Worm (Caenorhabditis elegans) whole organism, L2 larva: ENCODE measurements around the gene trd-1.

Experiments
- C34F6.9 ChIP-seq: fragments of 150-350 bp; optimal IDR thresholded peaks from 2 replicates; lab custom pipeline; 2014; ENCODE audit warnings: missing biosample characterization, missing genetic modification characterization
- F13H6.1 ChIP-seq: sonication (generic microtip); optimal IDR thresholded peaks from 2 replicates; lab custom pipeline; 2016; ENCODE audit warnings: missing genetic modification characterization, missing compliant biosample characterization
- R02D3.7 ChIP-seq: fragments of 150-350 bp; optimal IDR thresholded peaks from 2 replicates; lab custom pipeline; 2014; ENCODE audit warnings: missing biosample characterization, missing genetic modification characterization
- Y55F3AM.14 ChIP-seq: fragments of 200-800 bp; sonication (Bioruptor generic); optimal IDR thresholded peaks from 2 replicates; lab custom pipeline; 2018; ENCODE audit warnings: mild to moderate bottlenecking, missing genetic modification characterization, missing compliant biosample characterization
- ZK546.5 ChIP-seq: sonication (generic microtip); optimal IDR thresholded peaks from 2 replicates; lab custom pipeline; 2017; ENCODE audit warnings: missing biosample characterization, missing genetic modification characterization
- alr-1 ChIP-seq: fragments of 150-350 bp; optimal IDR thresholded peaks from 2 replicates; lab custom pipeline; 2014; ENCODE audit warnings: missing biosample characterization, missing genetic modification characterization
- aly-2 ChIP-seq: fragments of 150-350 bp; optimal IDR thresholded peaks from 2 replicates; lab custom pipeline; 2014; ENCODE audit warnings: missing biosample characterization, missing genetic modification characterization
- ama-1 ChIP-seq: fragments of 150-350 bp; optimal IDR thresholded peaks from 2 replicates; lab custom pipeline; 2018; ENCODE audit warnings: inconsistent platforms
- blmp-1 ChIP-seq: sonication (generic microtip); optimal IDR thresholded peaks from 2 replicates; lab custom pipeline; 2017; ENCODE audit warnings: missing genetic modification characterization, mild to moderate bottlenecking, missing compliant biosample characterization, antibody characterized with exemption, moderate library complexity; ENCODE audit not compliant: insufficient read depth
- ceh-16 ChIP-seq: fragments of 150-350 bp; optimal IDR thresholded peaks from 2 replicates; lab custom pipeline; 2014; ENCODE audit warnings: missing biosample characterization, missing genetic modification characterization
- ceh-82 ChIP-seq: fragments of 150-350 bp; optimal IDR thresholded peaks from 2 replicates; lab custom pipeline; 2014; ENCODE audit warnings: missing biosample characterization, missing genetic modification characterization
- crh-2 ChIP-seq: sonication (generic microtip); optimal IDR thresholded peaks from 2 replicates; lab custom pipeline; 2017; ENCODE audit warnings: missing biosample characterization, missing genetic modification characterization
- dmd-4 ChIP-seq: sonication (generic microtip); optimal IDR thresholded peaks from 2 replicates; lab custom pipeline; 2017; ENCODE audit warnings: missing biosample characterization, missing genetic modification characterization
- egl-27 ChIP-seq: sonication (generic microtip); optimal IDR thresholded peaks from 3 replicates; lab custom pipeline; 2017; ENCODE audit warnings: missing biosample characterization, missing genetic modification reagents, missing genetic modification characterization
- elt-1 ChIP-seq: fragments of 150-350 bp; optimal IDR thresholded peaks from 2 replicates; lab custom pipeline; 2014; ENCODE audit warnings: missing biosample characterization, missing genetic modification characterization
- elt-3 ChIP-seq: sonication (generic microtip); optimal IDR thresholded peaks from 2 replicates; lab custom pipeline; 2017; ENCODE audit warnings: missing biosample characterization, missing genetic modification characterization
- fos-1 ChIP-seq: fragments of 150-350 bp; optimal IDR thresholded peaks from 2 replicates; lab custom pipeline; 2014; ENCODE audit warnings: missing biosample characterization, missing genetic modification characterization
- gmeb-1 ChIP-seq: fragments of 150-350 bp; optimal IDR thresholded peaks from 2 replicates; lab custom pipeline; 2014; ENCODE audit warnings: missing biosample characterization, missing genetic modification characterization
- lin-11 ChIP-seq: fragments of 150-350 bp; sonication (generic microtip); optimal IDR thresholded peaks from 2 replicates; lab custom pipeline; 2014; ENCODE audit warnings: missing biosample characterization, missing genetic modification characterization, inconsistent platforms, mixed read lengths
- lin-13 ChIP-seq: fragments of 150-350 bp; optimal IDR thresholded peaks from 2 replicates; lab custom pipeline; 2014; ENCODE audit warnings: missing biosample characterization, missing genetic modification reagents, missing genetic modification characterization
- lin-39 ChIP-seq: fragments of 150-350 bp; optimal IDR thresholded peaks from 2 replicates; lab custom pipeline; 2014; ENCODE audit warnings: missing biosample characterization, missing genetic modification reagents, missing genetic modification characterization
- lsy-2 ChIP-seq, 2 experiments: fragments of 150-350 bp in 1 of 2; sonication (generic microtip) in 1 of 2; optimal IDR thresholded peaks; 2 replicates each; lab custom pipeline; 2014 to 2017; ENCODE audit warnings: missing biosample characterization in 2 of 2, missing genetic modification characterization in 2 of 2
- mab-5 ChIP-seq: fragments of 150-350 bp; optimal IDR thresholded peaks from 2 replicates; lab custom pipeline; 2014; ENCODE audit warnings: missing biosample characterization, missing genetic modification characterization
- mbf-1 ChIP-seq: sonication (generic microtip); optimal IDR thresholded peaks from 2 replicates; lab custom pipeline; 2017; ENCODE audit warnings: missing biosample characterization, missing genetic modification characterization
- mdl-1 ChIP-seq, 2 experiments: fragments of 150-350 bp in 1 of 2; sonication (generic microtip) in 1 of 2; optimal IDR thresholded peaks; 2 replicates each; lab custom pipeline; 2017; ENCODE audit warnings: missing biosample characterization in 2 of 2, missing genetic modification characterization in 2 of 2
- nhr-10 ChIP-seq: sonication (generic microtip); optimal IDR thresholded peaks from 2 replicates; lab custom pipeline; 2017; ENCODE audit warnings: missing biosample characterization, missing genetic modification characterization
- nhr-11 ChIP-seq: fragments of 150-350 bp; optimal IDR thresholded peaks from 2 replicates; lab custom pipeline; 2014; ENCODE audit warnings: missing biosample characterization, missing genetic modification characterization
- nhr-12 ChIP-seq: fragments of 150-350 bp; optimal IDR thresholded peaks from 2 replicates; lab custom pipeline; 2014; ENCODE audit warnings: missing biosample characterization, missing genetic modification characterization
- nhr-129 ChIP-seq: fragments of 150-350 bp; optimal IDR thresholded peaks from 2 replicates; lab custom pipeline; 2014; ENCODE audit warnings: missing biosample characterization, missing genetic modification characterization
- nhr-21 ChIP-seq: fragments of 150-350 bp; optimal IDR thresholded peaks from 2 replicates; lab custom pipeline; 2014; ENCODE audit warnings: missing biosample characterization, missing genetic modification characterization
- nhr-23 ChIP-seq: fragments of 150-350 bp; optimal IDR thresholded peaks from 2 replicates; lab custom pipeline; 2014; ENCODE audit warnings: missing biosample characterization, missing genetic modification reagents, missing genetic modification characterization
- nhr-237 ChIP-seq: fragments of 150-350 bp; optimal IDR thresholded peaks from 2 replicates; lab custom pipeline; 2014; ENCODE audit warnings: missing biosample characterization, missing genetic modification characterization
- nhr-25 ChIP-seq: fragments of 150-350 bp; sonication (generic microtip); optimal IDR thresholded peaks from 3 replicates; lab custom pipeline; 2014; ENCODE audit warnings: missing biosample characterization, missing genetic modification characterization
- nhr-6 ChIP-seq: fragments of 150-350 bp; optimal IDR thresholded peaks from 2 replicates; lab custom pipeline; 2014; ENCODE audit warnings: missing biosample characterization, missing genetic modification characterization
- nhr-77 ChIP-seq: fragments of 150-350 bp; optimal IDR thresholded peaks from 2 replicates; lab custom pipeline; 2014; ENCODE audit warnings: missing biosample characterization, missing genetic modification characterization
- peb-1 ChIP-seq: fragments of 150-350 bp; optimal IDR thresholded peaks from 2 replicates; lab custom pipeline; 2014; ENCODE audit warnings: missing biosample characterization, missing genetic modification characterization
- sem-4 ChIP-seq: fragments of 150-350 bp; optimal IDR thresholded peaks from 2 replicates; lab custom pipeline; 2014; ENCODE audit warnings: missing biosample characterization, missing genetic modification reagents, missing genetic modification characterization
- skn-1 ChIP-seq: sonication (generic microtip); optimal IDR thresholded peaks from 2 replicates; lab custom pipeline; 2017; ENCODE audit warnings: missing biosample characterization, missing genetic modification characterization
- sma-3 ChIP-seq: sonication (generic microtip); optimal IDR thresholded peaks from 2 replicates; lab custom pipeline; 2016; ENCODE audit warnings: missing genetic modification reagents, missing genetic modification characterization, missing compliant biosample characterization
- sma-9 ChIP-seq, 2 experiments: fragments of 150-350 bp in 1 of 2; sonication (generic microtip) in 1 of 2; optimal IDR thresholded peaks; 2 replicates each; lab custom pipeline; 2014 to 2016; ENCODE audit warnings: missing genetic modification characterization in 2 of 2, mild to moderate bottlenecking in 1 of 2, missing biosample characterization in 1 of 2, missing compliant biosample characterization in 1 of 2, missing genetic modification reagents in 1 of 2, moderate library complexity in 1 of 2
- snpc-4 ChIP-seq: fragments of 150-350 bp; optimal IDR thresholded peaks from 2 replicates; lab custom pipeline; 2014; ENCODE audit warnings: missing biosample characterization, missing genetic modification characterization
- unc-39 ChIP-seq: fragments of 150-350 bp; optimal IDR thresholded peaks from 2 replicates; lab custom pipeline; 2014; ENCODE audit warnings: missing biosample characterization, missing genetic modification characterization
- unc-55 ChIP-seq: fragments of 150-350 bp; sonication (generic microtip); optimal IDR thresholded peaks from 3 replicates; lab custom pipeline; 2014; ENCODE audit warnings: missing biosample characterization, missing genetic modification reagents, missing genetic modification characterization
- unc-62 ChIP-seq: fragments of 150-350 bp; optimal IDR thresholded peaks from 2 replicates; lab custom pipeline; 2014; ENCODE audit warnings: missing biosample characterization, missing genetic modification reagents, missing genetic modification characterization
- zag-1 ChIP-seq: fragments of 150-350 bp; optimal IDR thresholded peaks from 2 replicates; lab custom pipeline; 2014; ENCODE audit warnings: missing biosample characterization, missing genetic modification characterization
- ztf-1 ChIP-seq: fragments of 200-800 bp; sonication (Bioruptor generic); conservative IDR thresholded peaks from 2 replicates; pipeline ENCODE4 v1.3.6; 2022; ENCODE audit warnings: missing genetic modification characterization, missing compliant biosample characterization
- ztf-11 ChIP-seq: sonication (generic microtip); optimal IDR thresholded peaks from 2 replicates; lab custom pipeline; 2017; ENCODE audit warnings: missing biosample characterization, missing genetic modification characterization
- ztf-4 ChIP-seq: fragments of 150-350 bp; optimal IDR thresholded peaks from 2 replicates; lab custom pipeline; 2014; ENCODE audit warnings: missing biosample characterization, missing genetic modification characterization

Gene trd-1

ce11 chrIII:7369394-7370024 lies 16.5 kb upstream of the trd-1 start:
- TF ChIP-seq nhr-21 (tag; lab: Kevin White, UChicago) (peak; percentile 10), nhr-25 (peak; percentile 71), skn-1 (tag; lab: Kevin White, UChicago) (no peak), C34F6.9 (tag; lab: Kevin White, UChicago) (no peak), lin-13 (GFP tag; lab: Kevin White, UChicago) (peak; percentile 2), alr-1 (tag; lab: Kevin White, UChicago) (no peak), gmeb-1 (tag; lab: Kevin White, UChicago) (no peak), nhr-237 (no peak), ztf-11 (tag; lab: Kevin White, UChicago) (no peak), ztf-1 (GFP tag; lab: Robert Waterston, UW) (no peak), unc-39 (tag; lab: Kevin White, UChicago) (no peak), nhr-129 (tag; lab: Kevin White, UChicago) (no peak), nhr-23 (tag; lab: Kevin White, UChicago) (no peak), F13H6.1 (no peak), mbf-1 (tag; lab: Kevin White, UChicago) (no peak), aly-2 (tag; lab: Kevin White, UChicago) (no peak), sma-3 (GFP tag; lab: Kevin White, UChicago) (peak; percentile 43), ceh-16 (tag; lab: Kevin White, UChicago) (no peak), fos-1 (tag; lab: Kevin White, UChicago) (no peak), peb-1 (no peak), zag-1 (no peak), sem-4 (no peak), ZK546.5 (tag; lab: Kevin White, UChicago) (no peak), snpc-4 (no peak), nhr-77 (tag; lab: Kevin White, UChicago) (no peak), lsy-2 (tag; optimal IDR thresholded peaks at IDR 0.05; lab: Kevin White, UChicago) (peak in 1 of 2 experiments; percentile 53), nhr-12 (tag; lab: Kevin White, UChicago) (no peak), unc-62 (GFP tag; lab: Kevin White, UChicago) (no peak), mdl-1 (tag; optimal IDR thresholded peaks at IDR 0.05; lab: Kevin White, UChicago) (no peak), sma-9 (GFP tag; optimal IDR thresholded peaks at IDR 0.05; lab: Kevin White, UChicago) (no peak), sma-9 (tag; optimal IDR thresholded peaks at IDR 0.05; lab: Kevin White, UChicago) (no peak), R02D3.7 (tag; lab: Kevin White, UChicago) (no peak), mab-5 (tag; lab: Kevin White, UChicago) (no peak), blmp-1 (peak; percentile 35), Y55F3AM.14 (GFP tag; lab: Kevin White, UChicago) (peak; percentile 15), elt-3 (no peak), unc-55 (GFP tag; lab: Kevin White, UChicago) (no peak), lin-11 (tag; lab: Kevin White, UChicago) (no peak), nhr-10 (tag; lab: Kevin White, UChicago) (no peak), nhr-6 (tag; lab: Kevin White, UChicago) (no peak), lin-39 (tag; lab: Kevin White, UChicago) (no peak), egl-27 (tag; lab: Kevin White, UChicago) (no peak), crh-2 (tag; lab: Kevin White, UChicago) (no peak), dmd-4 (tag; lab: Kevin White, UChicago) (no peak), ceh-82 (tag; lab: Kevin White, UChicago) (no peak), nhr-11 (tag; lab: Kevin White, UChicago) (no peak), ama-1 (lab: Kevin White, UChicago) (peak; percentile 14), elt-1 (tag; lab: Kevin White, UChicago) (no peak), ztf-4 (tag; lab: Kevin White, UChicago) (peak; percentile 42)
